Fruit fly (Drosophila melanogaster) Kc167 (cell line): ENCODE data around the gene Tsp3A.

ENCODE experiments used
- Myc ChIP-seq: fragments of >200 bp; optimal IDR thresholded peaks from 2 replicates; lab custom pipeline; 2017; ENCODE audit warnings: missing external identifiers
- h ChIP-seq: fragments of >200 bp; optimal IDR thresholded peaks from 3 replicates; lab custom pipeline; 2018; ENCODE audit warnings: missing external identifiers
- psq ChIP-seq: fragments of >200 bp; optimal IDR thresholded peaks from 2 replicates; lab custom pipeline; 2017; ENCODE audit warnings: missing external identifiers

dm6 chrX:2580319-2581008 lies 39.1 kb downstream of the Tsp3A start, which contains the start of the genes Vha36-3 and AANATL7:
- no peak for TF ChIP-seq h (lab: Kevin White, UChicago)
- no peak for TF ChIP-seq psq (lab: Kevin White, UChicago)
- no peak for TF ChIP-seq Myc
